Fruit fly (Drosophila melanogaster) whole organism, wandering third instar larva: ENCODE data around the gene NANS.

Experiments
- CrebA ChIP-seq: fragments of 200-800 bp; sonication (Bioruptor generic); optimal IDR thresholded peaks from 2 replicates; lab custom pipeline; 2016; ENCODE audit warnings: missing biosample characterization, mild to moderate bottlenecking, missing genetic modification characterization, borderline replicate concordance
- Dfd ChIP-seq: fragments of >200 bp; optimal IDR thresholded peaks from 2 replicates; lab custom pipeline; 2017; ENCODE audit warnings: missing biosample characterization, missing genetic modification characterization
- Dif ChIP-seq: fragments of 200-275, 200-300 bp; sonication (Bioruptor generic); optimal IDR thresholded peaks from 2 replicates; lab custom pipeline; 2018; ENCODE audit warnings: missing biosample characterization, missing genetic modification characterization; ENCODE audit not compliant: partially characterized antibody
- GATAd ChIP-seq: sonication (Bioruptor generic); optimal IDR thresholded peaks from 2 replicates; lab custom pipeline; 2016; ENCODE audit warnings: missing biosample characterization, missing genetic modification characterization
- OdsH ChIP-seq: fragments of 200-800 bp; sonication (Bioruptor generic); optimal IDR thresholded peaks from 2 replicates; lab custom pipeline; 2016; ENCODE audit warnings: missing biosample characterization, mild to moderate bottlenecking, missing genetic modification characterization
- Rel ChIP-seq, 2 experiments: fragments of 200-800 bp; sonication (Bioruptor generic) in 1 of 2; optimal IDR thresholded peaks; 2 replicates in 1 of 2; 3 replicates in 1 of 2; lab custom pipeline; 2016 to 2019; ENCODE audit warnings: mild to moderate bottlenecking in 2 of 2, missing biosample characterization in 2 of 2, missing genetic modification characterization in 2 of 2, moderate library complexity in 1 of 2
- br ChIP-seq: fragments of 200-800 bp; sonication (Bioruptor generic); optimal IDR thresholded peaks from 2 replicates; lab custom pipeline; 2016; ENCODE audit warnings: missing biosample characterization, missing genetic modification characterization
- foxo ChIP-seq, 2 experiments: fragments of 200-800 bp; sonication (Bioruptor generic); optimal IDR thresholded peaks; 2 replicates in 1 of 2; 3 replicates in 1 of 2; lab custom pipeline; 2016 to 2017; ENCODE audit warnings: missing biosample characterization in 2 of 2, missing genetic modification characterization in 2 of 2
- lola ChIP-seq: fragments of >200 bp; optimal IDR thresholded peaks from 2 replicates; lab custom pipeline; 2017; ENCODE audit warnings: missing biosample characterization, missing genetic modification characterization
- pan ChIP-seq: fragments of >200 bp; optimal IDR thresholded peaks from 2 replicates; lab custom pipeline; 2017
- usp ChIP-seq: fragments of >200 bp; optimal IDR thresholded peaks from 2 replicates; lab custom pipeline; 2017; ENCODE audit warnings: missing biosample characterization, missing genetic modification characterization
- woc ChIP-seq: sonication (Bioruptor generic); optimal IDR thresholded peaks from 2 replicates; lab custom pipeline; 2016; ENCODE audit warnings: missing biosample characterization, mild to moderate bottlenecking, missing genetic modification characterization

DNA sequence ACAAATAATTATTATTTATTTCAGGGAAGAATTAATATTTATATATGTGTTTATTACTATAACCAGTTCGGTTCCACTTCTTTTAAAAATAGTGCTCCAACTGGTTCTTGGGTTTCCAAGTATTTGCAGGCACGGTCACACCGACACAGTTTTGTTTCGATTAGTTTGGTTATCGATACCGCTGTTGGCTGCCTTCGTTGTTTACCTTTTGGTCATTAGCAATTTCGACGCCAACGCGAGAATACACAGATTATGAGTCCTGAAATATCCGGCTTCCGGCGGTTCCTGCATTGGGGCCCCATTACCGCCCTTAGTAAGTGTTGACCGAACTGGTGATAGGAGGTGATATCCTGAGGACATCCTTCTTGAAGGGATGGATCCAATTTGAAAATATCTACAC is 18.2 kb upstream of the NANS start, which contains the start of gene CG5196:
- no peak for TF ChIP-seq pan
- TF ChIP-seq Rel (GFP tag; optimal IDR thresholded peaks at IDR 0.05; lab: Kevin White, UChicago) = no peak
- peak; percentile 27 for TF ChIP-seq Rel (tag; optimal IDR thresholded peaks at IDR 0.05; lab: Kevin White, UChicago)
- no peak for TF ChIP-seq br (GFP tag; lab: Kevin White, UChicago)
- no peak for TF ChIP-seq usp (GFP tag; lab: Kevin White, UChicago)
- TF ChIP-seq foxo (GFP tag; optimal IDR thresholded peaks at IDR 0.05; lab: Kevin White, UChicago) = no peak
- TF ChIP-seq CrebA (GFP tag; lab: Kevin White, UChicago) = no peak
- no peak for TF ChIP-seq Dif (GFP tag; lab: Kevin White, UChicago)
- no peak for TF ChIP-seq OdsH (GFP tag; lab: Kevin White, UChicago)
- no peak for TF ChIP-seq woc (GFP tag; lab: Kevin White, UChicago)
- no peak for TF ChIP-seq lola (GFP tag; lab: Kevin White, UChicago)
- no peak for TF ChIP-seq Dfd (GFP tag; lab: Kevin White, UChicago)
- TF ChIP-seq GATAd (GFP tag; lab: Kevin White, UChicago) = no peak
